Worm (Caenorhabditis elegans): ENCODE results near the gene ptp-3.
A peak's percentile ranks its signal among the peaks of the same experiment; 100 is the strongest.
"Not testable (repeated sequence)": the region's sequence is repeated elsewhere in the genome, so short reads cannot be mapped to it uniquely, and the experiment has no call there.

Gene ptp-3

ce11 chrII:10933948-10934722, 41.2 kb upstream of the ptp-3 start:
- TF ChIP-seq ttx-3 (tag; optimal IDR thresholded peaks at IDR 0.05) (no peak), pqm-1 (tag; optimal IDR thresholded peaks at IDR 0.05) (no peak), elt-2 (tag; optimal IDR thresholded peaks at IDR 0.05) (no peak), ceh-22 (tag; optimal IDR thresholded peaks at IDR 0.05) (no peak)

ce11 chrII:10934786-10935185, 40.6 kb upstream of the ptp-3 start, which contains the start of gene R03D7.2:
Gene R03D7.2 (minus strand): TSS chrII:10935184.
- TF ChIP-seq tbx-7 (tag; optimal IDR thresholded peaks at IDR 0.05) = no peak
- TF ChIP-seq fax-1 (tag; optimal IDR thresholded peaks at IDR 0.05) = no peak
- TF ChIP-seq unc-86 (tag; optimal IDR thresholded peaks at IDR 0.05) = no peak
- no peak for TF ChIP-seq hlh-15 (tag; optimal IDR thresholded peaks at IDR 0.05)
- no peak for TF ChIP-seq hlh-8 (tag; optimal IDR thresholded peaks at IDR 0.05)

DNA sequence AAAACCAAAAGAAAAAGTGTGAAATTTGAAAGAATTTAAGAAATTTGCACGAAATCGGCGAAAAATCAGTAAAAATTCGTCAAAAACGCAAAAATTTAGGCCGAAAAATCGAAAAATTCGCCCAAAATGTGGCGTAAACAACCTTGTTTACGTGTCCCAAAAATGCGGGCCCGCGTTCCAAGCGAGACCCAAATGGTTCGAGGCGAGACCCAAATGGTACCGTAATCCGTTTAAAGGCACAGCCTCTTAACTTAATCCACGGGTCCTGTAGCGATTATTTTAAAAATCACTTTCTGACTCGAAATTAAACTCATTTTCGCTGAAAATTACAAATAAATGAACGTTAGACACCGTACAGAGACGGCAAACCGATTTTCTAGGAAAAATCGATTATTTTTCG, 40.0 kb upstream of the ptp-3 start:
- no peak for TF ChIP-seq ets-4 (tag; optimal IDR thresholded peaks at IDR 0.05)
- TF ChIP-seq npax-4 (tag; optimal IDR thresholded peaks at IDR 0.05) = no peak
- no peak for TF ChIP-seq C08G9.2 (tag; optimal IDR thresholded peaks at IDR 0.05)
- TF ChIP-seq gmeb-2 (tag; optimal IDR thresholded peaks at IDR 0.05) = no peak
- TF ChIP-seq elt-4 (tag; optimal IDR thresholded peaks at IDR 0.05) = no peak
- TF ChIP-seq tbx-2 (tag; optimal IDR thresholded peaks at IDR 0.05) = no peak
- TF ChIP-seq ceh-22 (tag; optimal IDR thresholded peaks at IDR 0.05) = no peak
- no peak for TF ChIP-seq pqm-1 (tag; optimal IDR thresholded peaks at IDR 0.05)
- TF ChIP-seq pat-9 (tag; optimal IDR thresholded peaks at IDR 0.05) = no peak
- no peak for TF ChIP-seq ceh-14 (tag; optimal IDR thresholded peaks at IDR 0.05)

DNA sequence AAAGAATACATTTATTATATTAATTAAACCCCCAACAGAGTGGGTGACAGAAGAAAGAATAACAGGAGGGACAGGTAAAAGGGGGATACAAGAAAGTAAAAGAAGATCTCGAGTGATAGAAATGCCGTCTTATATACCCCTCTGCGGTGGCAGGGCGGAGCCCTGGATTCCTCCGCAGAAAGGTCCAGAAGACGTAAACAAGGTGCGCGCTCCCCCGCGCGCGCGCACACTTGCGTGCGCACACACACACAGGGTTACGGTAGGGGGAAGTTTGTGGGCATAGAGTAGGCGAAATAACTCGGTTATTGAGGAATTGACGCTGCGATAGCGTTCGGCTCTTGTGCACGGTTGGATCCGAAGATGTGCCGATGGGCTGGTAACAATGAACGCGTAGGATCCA, 33.4 kb upstream of the ptp-3 start, which contains the start of gene R03D7.15:
Gene R03D7.15, plus strand, starts transcription at position 299 of the 400 bp plus-strand sequence.
- TF ChIP-seq gmeb-2 (tag; optimal IDR thresholded peaks at IDR 0.05); dmd-4 (tag; optimal IDR thresholded peaks at IDR 0.05; ENCODE audit: borderline replicate concordance); sox-4 (tag; optimal IDR thresholded peaks at IDR 0.05): not testable (repeated sequence)

- TF ChIP-seq ref-2 (tag; optimal IDR thresholded peaks at IDR 0.05) = peak; percentile 6
- TF ChIP-seq ceh-19 (GFP tag; optimal IDR thresholded peaks at IDR 0.05) = no peak
These were observed 29.9 kb upstream of the ptp-3 start for ce11 chrII:10945446-10945845.

- TF ChIP-seq lin-11 (tag; optimal IDR thresholded peaks at IDR 0.05) = no peak
- peak; percentile 78 for TF ChIP-seq unc-55 (GFP tag; optimal IDR thresholded peaks at IDR 0.05)
- peak; percentile 2 for TF ChIP-seq unc-42 (tag; optimal IDR thresholded peaks at IDR 0.05)
- TF ChIP-seq tbx-2 (tag; optimal IDR thresholded peaks at IDR 0.05) = peak; percentile 2
- TF ChIP-seq ceh-30 (tag; optimal IDR thresholded peaks at IDR 0.05) = no peak
- peak; percentile 35 for TF ChIP-seq ceh-48 (tag; optimal IDR thresholded peaks at IDR 0.05)
These were observed 28.5 kb upstream of the ptp-3 start for ce11 chrII:10946848-10947247.

ce11 chrII:10947317-10947716, 28.0 kb upstream of the ptp-3 start, which contains the start of the genes tceb-3 and gskl-1:
Gene tceb-3 (minus strand): TSS chrII:10947417.
Gene gskl-1 (plus strand): TSS chrII:10947559.
- no peak for TF ChIP-seq ama-1 (optimal IDR thresholded peaks at IDR 0.05)
- no peak for TF ChIP-seq pax-1 (tag; optimal IDR thresholded peaks at IDR 0.05)
- no peak for TF ChIP-seq pqm-1 (tag; optimal IDR thresholded peaks at IDR 0.05)
- no peak for TF ChIP-seq tbx-2 (tag; optimal IDR thresholded peaks at IDR 0.05)
- TF ChIP-seq hlh-8 (tag; optimal IDR thresholded peaks at IDR 0.05) = no peak
- no peak for TF ChIP-seq C08G9.2 (tag; optimal IDR thresholded peaks at IDR 0.05)
- TF ChIP-seq pag-3 (tag; optimal IDR thresholded peaks at IDR 0.05; ENCODE audit: borderline replicate concordance) = no peak

All from whole organism, late embryonic.